Worm (Caenorhabditis elegans) whole organism, L4/young adult: ENCODE data around the gene flp-24.

ENCODE experiments used
- W03F9.2 ChIP-seq: fragments of 150-350 bp; optimal IDR thresholded peaks from 2 replicates; lab custom pipeline; 2014; ENCODE audit warnings: missing biosample characterization, missing genetic modification characterization
- him-1 ChIP-seq: sonication (generic microtip); optimal IDR thresholded peaks from 2 replicates; lab custom pipeline; 2016; ENCODE audit warnings: missing genotype, missing genetic modification reagents, missing genetic modification characterization, missing compliant biosample characterization

DNA sequence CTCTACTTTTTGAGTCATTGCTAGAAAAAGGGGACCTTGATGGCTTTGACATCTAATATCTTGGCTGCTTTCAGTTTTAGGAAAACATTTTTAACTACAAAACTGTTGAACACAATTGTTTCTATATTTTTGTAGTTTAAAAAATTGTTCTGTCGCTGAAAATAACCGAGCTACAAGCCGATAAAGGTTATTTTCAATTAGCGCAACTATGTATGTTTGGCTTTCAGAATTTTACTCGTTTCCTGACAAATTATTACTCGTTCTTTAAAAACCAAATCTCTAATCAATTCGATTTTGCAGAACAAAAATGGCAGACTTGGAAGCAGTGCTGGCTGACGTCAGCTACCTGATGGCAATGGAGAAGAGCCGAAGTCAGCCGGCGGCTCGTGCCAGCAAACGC, 49.1 kb upstream of the flp-24 start, which contains the start of gene grk-2:
- TF ChIP-seq W03F9.2 (tag; lab: Kevin White, UChicago) (no peak), him-1 (tag; lab: Kevin White, UChicago) (no peak)
